Fruit fly (Drosophila melanogaster) whole organism, embryonic: ENCODE measurements around the gene CG31910.
A peak's percentile ranks its signal among the peaks of the same experiment; 100 is the strongest.

Experiments used
- Bteb2 ChIP-seq: fragments of 200-800 bp; sonication (Bioruptor generic); optimal IDR thresholded peaks from 2 replicates; lab custom pipeline; 2016; ENCODE audit warnings: missing biosample characterization, missing genetic modification characterization
- CG10274 ChIP-seq: fragments of 200-800 bp; sonication (Bioruptor generic); optimal IDR thresholded peaks from 3 replicates; lab custom pipeline; 2017; ENCODE audit warnings: missing biosample characterization, mild to moderate bottlenecking, missing genetic modification characterization
- CG10654 ChIP-seq: fragments of 200-800 bp; sonication (Bioruptor generic); optimal IDR thresholded peaks from 2 replicates; lab custom pipeline; 2016; ENCODE audit warnings: missing biosample characterization, missing genetic modification characterization
- CG11456 ChIP-seq: fragments of 200-800 bp; sonication (Bioruptor generic); IDR thresholded peaks from 3 replicates; pipeline ENCODE4 v1.3.6; 2022; ENCODE audit warnings: missing biosample characterization, missing genetic modification characterization
- CG11560 ChIP-seq: fragments of 200-800 bp; sonication (Bioruptor generic); IDR thresholded peaks from 3 replicates; pipeline ENCODE4 v1.3.6; 2022; ENCODE audit warnings: missing biosample characterization, missing genetic modification characterization
- CG12071 ChIP-seq: fragments of 200-800 bp; sonication (Bioruptor generic); optimal IDR thresholded peaks from 3 replicates; lab custom pipeline; 2018; ENCODE audit warnings: missing biosample characterization, mild to moderate bottlenecking, missing genetic modification characterization
- CG13775 ChIP-seq: fragments of 200-800 bp; sonication (Bioruptor generic); optimal IDR thresholded peaks from 3 replicates; lab custom pipeline; 2017; ENCODE audit warnings: missing biosample characterization, mild to moderate bottlenecking, missing genetic modification characterization
- CG1529 ChIP-seq: fragments of 200-800 bp; sonication (Bioruptor generic); optimal IDR thresholded peaks from 3 replicates; lab custom pipeline; 2018; ENCODE audit warnings: missing biosample characterization, missing genetic modification characterization
- CG2116 ChIP-seq: fragments of 200-800 bp; sonication (Bioruptor generic); optimal IDR thresholded peaks from 3 replicates; lab custom pipeline; 2018; ENCODE audit warnings: missing biosample characterization, mild to moderate bottlenecking, missing genetic modification characterization
- CG2199 ChIP-seq: fragments of 200-800 bp; sonication (Bioruptor generic); IDR thresholded peaks from 3 replicates; pipeline ENCODE4 v1.3.6; 2022; ENCODE audit warnings: missing biosample characterization, missing genetic modification characterization
- CG2678 ChIP-seq: fragments of 200-800 bp; sonication (Bioruptor generic); optimal IDR thresholded peaks from 3 replicates; lab custom pipeline; 2019; ENCODE audit warnings: missing biosample characterization, mild to moderate bottlenecking, missing genetic modification characterization, moderate library complexity
- CG30020 ChIP-seq: fragments of 200-800 bp; optimal IDR thresholded peaks from 2 replicates; lab custom pipeline; 2019; ENCODE audit warnings: missing biosample characterization, mild to moderate bottlenecking, missing genetic modification characterization, moderate library complexity
- CG32772 ChIP-seq: fragments of 200-800 bp; sonication (Bioruptor generic); IDR thresholded peaks from 2 replicates; pipeline ENCODE4 v1.3.6; 2022; ENCODE audit warnings: missing biosample characterization, missing genetic modification characterization
- CG42726 ChIP-seq: fragments of 200-800 bp; sonication (Bioruptor generic); IDR thresholded peaks from 2 replicates; pipeline ENCODE4 v1.3.6; 2022; ENCODE audit warnings: missing biosample characterization, missing genetic modification characterization; ENCODE audit not compliant: partially characterized antibody
- CG4328 ChIP-seq: fragments of 200-800 bp; sonication (Bioruptor generic); optimal IDR thresholded peaks from 3 replicates; lab custom pipeline; 2017; ENCODE audit warnings: missing biosample characterization, missing genetic modification reagents, missing genetic modification characterization
- CG6175 ChIP-seq: fragments of 200-800 bp; sonication (Bioruptor generic); IDR thresholded peaks from 3 replicates; pipeline ENCODE4 v1.3.6; 2022; ENCODE audit warnings: missing biosample characterization, missing genetic modification characterization
- CG9797 ChIP-seq: fragments of 200-800 bp; sonication (Bioruptor generic); optimal IDR thresholded peaks from 3 replicates; lab custom pipeline; 2018; ENCODE audit warnings: missing biosample characterization, mild to moderate bottlenecking, missing genetic modification characterization
- CG9932 ChIP-seq: fragments of 200-800 bp; sonication (Bioruptor generic); IDR thresholded peaks from 2 replicates; pipeline ENCODE4 v1.3.6; 2022; ENCODE audit warnings: missing biosample characterization, missing genetic modification characterization
- Chrac-16 ChIP-seq: fragments of 200-800 bp; sonication (Bioruptor generic); optimal IDR thresholded peaks from 3 replicates; lab custom pipeline; 2016; ENCODE audit warnings: missing biosample characterization, missing genetic modification characterization
- CrebB ChIP-seq: fragments of 200-800 bp; sonication (Bioruptor generic); optimal IDR thresholded peaks from 3 replicates; lab custom pipeline; 2018; ENCODE audit warnings: missing biosample characterization, mild to moderate bottlenecking, missing genetic modification characterization
- D19B ChIP-seq: fragments of 200-800 bp; sonication (Bioruptor generic); optimal IDR thresholded peaks from 2 replicates; lab custom pipeline; 2017; ENCODE audit warnings: missing biosample characterization, mild to moderate bottlenecking, missing genetic modification characterization
- Dip3 ChIP-seq: fragments of 200-800 bp; sonication (Bioruptor generic); optimal IDR thresholded peaks from 3 replicates; lab custom pipeline; 2016; ENCODE audit warnings: missing biosample characterization, missing genetic modification characterization
- Doc3 ChIP-seq: fragments of 200-800 bp; sonication (Bioruptor generic); IDR thresholded peaks from 3 replicates; pipeline ENCODE4 v1.3.6; 2022; ENCODE audit warnings: missing biosample characterization, missing genetic modification characterization; ENCODE audit not compliant: partially characterized antibody
- H15 ChIP-seq: fragments of 200-800 bp; sonication (Bioruptor generic); IDR thresholded peaks from 3 replicates; pipeline ENCODE4 v1.3.6; 2022; ENCODE audit warnings: missing biosample characterization, missing genetic modification characterization
- HLH54F ChIP-seq: fragments of 200-800 bp; sonication (Bioruptor generic); optimal IDR thresholded peaks from 3 replicates; lab custom pipeline; 2016; ENCODE audit warnings: missing biosample characterization, missing genetic modification characterization
- Hmx ChIP-seq: fragments of 200-800 bp; sonication (Bioruptor generic); optimal IDR thresholded peaks from 2 replicates; lab custom pipeline; 2016; ENCODE audit warnings: missing biosample characterization, missing genetic modification characterization
- Mes4 ChIP-seq: fragments of 200-800 bp; sonication (Bioruptor generic); optimal IDR thresholded peaks from 2 replicates; lab custom pipeline; 2016; ENCODE audit warnings: missing biosample characterization, missing genetic modification characterization
- NC2β ChIP-seq: fragments of 200-800 bp; sonication (Bioruptor generic); optimal IDR thresholded peaks from 2 replicates; lab custom pipeline; 2016; ENCODE audit warnings: missing biosample characterization, missing genetic modification characterization
- Nf-YA ChIP-seq: fragments of 200-800 bp; sonication (Bioruptor generic); IDR thresholded peaks from 2 replicates; pipeline ENCODE4 v1.3.6; 2022; ENCODE audit warnings: missing biosample characterization, missing genetic modification characterization
- Spps ChIP-seq: fragments of 200-800 bp; sonication (Bioruptor generic); optimal IDR thresholded peaks from 2 replicates; lab custom pipeline; 2018; ENCODE audit warnings: missing biosample characterization, mild to moderate bottlenecking, missing genetic modification characterization
- Ssrp ChIP-seq: fragments of 200-800 bp; sonication (Bioruptor generic); optimal IDR thresholded peaks from 2 replicates; lab custom pipeline; 2018; ENCODE audit warnings: missing biosample characterization, mild to moderate bottlenecking, missing genetic modification characterization, moderate library complexity
- YL-1 ChIP-seq: fragments of 200-800 bp; sonication (Bioruptor generic); optimal IDR thresholded peaks from 3 replicates; lab custom pipeline; 2017; ENCODE audit warnings: missing biosample characterization, mild to moderate bottlenecking, missing genetic modification characterization
- aop ChIP-seq: fragments of 200-800 bp; sonication (Bioruptor generic); IDR thresholded peaks from 2 replicates; pipeline ENCODE4 v1.3.6; 2022; ENCODE audit warnings: missing biosample characterization, missing genetic modification characterization
- ara ChIP-seq: fragments of 200-800 bp; sonication (Bioruptor generic); IDR thresholded peaks from 2 replicates; pipeline ENCODE4 v1.3.6; 2022; ENCODE audit warnings: missing biosample characterization, missing genetic modification characterization
- ase ChIP-seq: fragments of 200-800 bp; sonication (Bioruptor generic); IDR thresholded peaks from 3 replicates; pipeline ENCODE4 v1.3.6; 2022; ENCODE audit warnings: missing biosample characterization, missing genetic modification characterization
- bbx ChIP-seq: fragments of 200-800 bp; sonication (Bioruptor generic); IDR thresholded peaks from 2 replicates; pipeline ENCODE4 v1.3.6; 2022; ENCODE audit warnings: missing biosample characterization, missing genetic modification characterization; ENCODE audit not compliant: partially characterized antibody
- dimm ChIP-seq: fragments of 200-800 bp; sonication (Bioruptor generic); IDR thresholded peaks from 2 replicates; pipeline ENCODE4 v1.3.6; 2022; ENCODE audit warnings: missing biosample characterization, missing genetic modification characterization
- esg ChIP-seq: fragments of 200-800 bp; sonication (Bioruptor generic); conservative IDR thresholded peaks from 2 replicates; pipeline ENCODE4 v1.3.6; 2022; ENCODE audit warnings: missing biosample characterization, missing genetic modification characterization
- fd96Cb ChIP-seq: fragments of 200-800 bp; sonication (Bioruptor generic); optimal IDR thresholded peaks from 2 replicates; lab custom pipeline; 2018; ENCODE audit warnings: missing biosample characterization, mild to moderate bottlenecking, missing genetic modification characterization, moderate library complexity
- gcm ChIP-seq: fragments of 200-800 bp; sonication (Bioruptor generic); optimal IDR thresholded peaks from 2 replicates; lab custom pipeline; 2019; ENCODE audit warnings: missing biosample characterization, mild to moderate bottlenecking, missing genetic modification characterization, moderate library complexity
- kay ChIP-seq: fragments of 200-800 bp; sonication (Bioruptor generic); optimal IDR thresholded peaks from 2 replicates; lab custom pipeline; 2016; ENCODE audit warnings: missing biosample characterization, missing genetic modification characterization
- ken ChIP-seq: fragments of 200-800 bp; sonication (Bioruptor generic); IDR thresholded peaks from 3 replicates; pipeline ENCODE4 v1.3.6; 2022; ENCODE audit warnings: missing biosample characterization, missing genetic modification characterization
- lmd ChIP-seq: fragments of 200-800 bp; sonication (Bioruptor generic); IDR thresholded peaks from 2 replicates; pipeline ENCODE4 v1.3.6; 2022; ENCODE audit warnings: missing biosample characterization, missing genetic modification characterization
- mld ChIP-seq: fragments of 200-800 bp; sonication (Bioruptor generic); IDR thresholded peaks from 3 replicates; pipeline ENCODE4 v1.3.6; 2022; ENCODE audit warnings: missing biosample characterization, missing genetic modification characterization; ENCODE audit not compliant: partially characterized antibody
- pnt ChIP-seq: fragments of 200-800 bp; sonication (Bioruptor generic); optimal IDR thresholded peaks from 3 replicates; lab custom pipeline; 2016; ENCODE audit warnings: missing biosample characterization, missing genetic modification characterization
- pum ChIP-seq: fragments of 200-800 bp; sonication (Bioruptor generic); optimal IDR thresholded peaks from 2 replicates; lab custom pipeline; 2016; ENCODE audit warnings: missing biosample characterization, missing genetic modification characterization
- shn ChIP-seq: fragments of 200-800 bp; sonication (Bioruptor generic); optimal IDR thresholded peaks from 3 replicates; lab custom pipeline; 2016; ENCODE audit warnings: missing biosample characterization, missing genetic modification characterization
- slbo ChIP-seq: fragments of 200-800 bp; sonication (Bioruptor generic); IDR thresholded peaks from 2 replicates; pipeline ENCODE4 v1.3.6; 2022; ENCODE audit warnings: missing biosample characterization, missing genetic modification characterization
- tna ChIP-seq: fragments of 200-800 bp; sonication (Bioruptor generic); IDR thresholded peaks from 2 replicates; pipeline ENCODE4 v1.3.6; 2022; ENCODE audit warnings: missing biosample characterization, missing genetic modification characterization; ENCODE audit not compliant: partially characterized antibody
- trh ChIP-seq: fragments of 200-800 bp; sonication (Bioruptor generic); optimal IDR thresholded peaks from 2 replicates; lab custom pipeline; 2016; ENCODE audit warnings: missing biosample characterization, missing genetic modification characterization
- usp ChIP-seq: fragments of >200 bp; optimal IDR thresholded peaks from 2 replicates; lab custom pipeline; 2017; ENCODE audit warnings: missing biosample characterization, missing genetic modification characterization
- zen2 ChIP-seq: fragments of 200-800 bp; sonication (Bioruptor generic); IDR thresholded peaks from 3 replicates; pipeline ENCODE4 v1.3.6; 2022; ENCODE audit warnings: missing biosample characterization, missing genetic modification characterization; ENCODE audit not compliant: partially characterized antibody

CG31910 gene

dm6 chr2L:6698387-6698786 lies 47.0 kb downstream of the CG31910 start (continued):
- TF ChIP-seq mld (GFP tag; lab: Robert Waterston, UW) (no peak), NC2β (peak; percentile 21), CG11560 (tag; lab: Robert Waterston, UW) (no peak), Spps (tag; lab: Kevin White, UChicago) (no peak), HLH54F (GFP tag; lab: Kevin White, UChicago) (peak; percentile 12), CG9797 (GFP tag; lab: Kevin White, UChicago) (no peak), Bteb2 (GFP tag; lab: Kevin White, UChicago) (no peak), fd96Cb (tag; lab: Kevin White, UChicago) (peak; percentile 29), CrebB (tag; lab: Kevin White, UChicago) (no peak), CG2199 (GFP tag; lab: Robert Waterston, UW) (no peak), shn (GFP tag; lab: Kevin White, UChicago) (no peak), ase (peak; percentile 59; the same call in 1 of the 3 replicates), ara (peak; percentile 58; the same call in 1 of the 2 replicates), lmd (peak; percentile 41; the same call in 1 of the 2 replicates), bbx (GFP tag; lab: Robert Waterston, UW) (no peak), Mes4 (GFP tag; lab: Kevin White, UChicago) (no peak), D19B (GFP tag; lab: Kevin White, UChicago) (no peak), CG10274 (GFP tag; lab: Kevin White, UChicago) (no peak), Dip3 (GFP tag; lab: Kevin White, UChicago) (no peak), CG12071 (GFP tag; lab: Kevin White, UChicago) (no peak), CG10654 (peak; percentile 20), ken (GFP tag; lab: Robert Waterston, UW) (peak; percentile 33; the same call in 1 of the 3 replicates), Ssrp (tag; lab: Kevin White, UChicago) (peak; percentile 42), tna (GFP tag; lab: Robert Waterston, UW) (no peak), CG4328 (GFP tag; lab: Kevin White, UChicago) (no peak), YL-1 (GFP tag; lab: Kevin White, UChicago) (no peak), esg (GFP tag; lab: Robert Waterston, UW) (peak; percentile 54), Doc3 (GFP tag; lab: Robert Waterston, UW) (no peak), CG30020 (no peak), CG11456 (GFP tag; lab: Robert Waterston, UW) (0 out of 3 replicates have a peak, but pooled peaks have one; percentile 32), CG13775 (peak; percentile 26), CG42726 (GFP tag; lab: Robert Waterston, UW) (no peak), trh (no peak), CG32772 (GFP tag; lab: Robert Waterston, UW) (peak; percentile 27; the same call in 1 of the 2 replicates), usp (GFP tag; lab: Kevin White, UChicago) (no peak), zen2 (GFP tag; lab: Robert Waterston, UW) (no peak), Nf-YA (GFP tag; lab: Robert Waterston, UW) (no peak), aop (GFP tag; lab: Robert Waterston, UW) (no peak), kay (GFP tag; lab: Kevin White, UChicago) (no peak), Hmx (GFP tag; lab: Kevin White, UChicago) (no peak), Chrac-16 (peak; percentile 17), pnt (no peak), pum (GFP tag; lab: Kevin White, UChicago) (peak; percentile 38), CG2678 (tag; lab: Kevin White, UChicago) (peak; percentile 49), gcm (GFP tag; lab: Kevin White, UChicago) (no peak), CG2116 (no peak), CG6175 (GFP tag; lab: Robert Waterston, UW) (0 out of 3 replicates have a peak, but pooled peaks have one; percentile 20), CG9932 (GFP tag; lab: Robert Waterston, UW) (peak; percentile 37; the same call in 1 of the 2 replicates), slbo (GFP tag; lab: Robert Waterston, UW) (peak; percentile 71), dimm (GFP tag; lab: Robert Waterston, UW) (no peak), CG1529 (no peak), H15 (GFP tag; lab: Robert Waterston, UW) (no peak)
